Fruit fly (Drosophila melanogaster) S2 (cell line): ENCODE measurements around the gene by.

Experiments
- CG8478 ChIP-seq: fragments of >200 bp; optimal IDR thresholded peaks from 2 replicates; lab custom pipeline; 2018
- CTCF ChIP-seq, 2 experiments: fragments of >200 bp; optimal IDR thresholded peaks; 2 replicates each; lab custom pipeline; 2018

DNA sequence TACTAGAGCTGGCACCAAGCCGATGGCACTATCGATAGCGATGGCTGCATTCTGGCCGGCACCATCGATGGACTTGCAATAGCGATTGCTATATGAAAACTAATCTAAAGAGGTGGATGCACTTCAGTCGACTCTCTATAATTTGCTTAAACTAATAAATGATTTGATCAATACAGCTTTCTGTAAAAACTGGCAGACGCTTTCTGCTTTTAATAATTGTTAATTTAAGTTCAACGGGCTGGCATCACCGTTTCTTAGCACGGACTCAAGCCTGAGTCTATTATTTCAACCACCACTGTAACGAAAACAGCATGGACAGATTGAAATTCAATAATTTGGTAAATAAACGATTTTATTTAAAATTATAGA, 19.8 kb downstream of the by start, which contains the start of the genes Ras85D and Rlb1:
- TF ChIP-seq CG8478 (lab: Kevin White, UChicago) (no peak), CTCF (optimal IDR thresholded peaks at IDR 0.05; lab: Kevin White, UChicago) (no peak)
